Worm (Caenorhabditis elegans) whole organism, mixed stage, embryonic: ENCODE data around the gene ZK1248.11.

Source experiments
- bed-3 ChIP-seq: fragments of 200-800 bp; sonication (Bioruptor generic); optimal IDR thresholded peaks from 3 replicates; lab custom pipeline; 2018; ENCODE audit warnings: mild to moderate bottlenecking, missing genetic modification characterization, moderate library complexity, missing compliant biosample characterization
- hlh-1 ChIP-seq: fragments of 150-350 bp; optimal IDR thresholded peaks from 2 replicates; lab custom pipeline; 2014; ENCODE audit warnings: missing biosample characterization, missing genetic modification reagents, missing genetic modification characterization
- mab-5 ChIP-seq: fragments of 150-350 bp; optimal IDR thresholded peaks from 2 replicates; lab custom pipeline; 2014; ENCODE audit warnings: missing biosample characterization, missing genetic modification characterization
- nhr-12 ChIP-seq: fragments of 150-350 bp; optimal IDR thresholded peaks from 2 replicates; lab custom pipeline; 2014; ENCODE audit warnings: missing biosample characterization, missing genetic modification characterization
- unc-39 ChIP-seq: fragments of 150-350 bp; optimal IDR thresholded peaks from 2 replicates; lab custom pipeline; 2014; ENCODE audit warnings: missing biosample characterization, missing genetic modification characterization
- ztf-11 ChIP-seq: fragments of 150-350 bp; optimal IDR thresholded peaks from 2 replicates; lab custom pipeline; 2014; ENCODE audit warnings: missing biosample characterization, missing genetic modification characterization

- TF ChIP-seq ztf-11 (tag; lab: Kevin White, UChicago) (no peak), bed-3 (GFP tag; lab: Kevin White, UChicago) (no peak), mab-5 (tag; lab: Kevin White, UChicago) (no peak), hlh-1 (tag; lab: Kevin White, UChicago) (no peak), nhr-12 (tag; lab: Kevin White, UChicago) (no peak), unc-39 (tag; lab: Kevin White, UChicago) (no peak)
Measured at ce11 chrII:5853261-5853660, 24.9 kb upstream of the ZK1248.11 start.
